Fruit fly (Drosophila melanogaster): Measurements from ENCODE around the gene CG5131.
A peak's percentile ranks its signal among the peaks of the same experiment; 100 is the strongest.

Gene CG5131

dm6 chr2L:17533794-17534193 is 49.5 kb downstream of the CG5131 start (continued):
- TF ChIP-seq Oaz (GFP tag; IDR thresholded peaks at IDR 0.05) (no peak), tll (GFP tag; optimal IDR thresholded peaks at IDR 0.05) (no peak), CG2678 (tag; optimal IDR thresholded peaks at IDR 0.05) (peak; percentile 15), Hmr (GFP tag; optimal IDR thresholded peaks at IDR 0.05) (peak; percentile 14), Ptx1 (GFP tag; IDR thresholded peaks at IDR 0.05) (no peak), btn (GFP tag; optimal IDR thresholded peaks at IDR 0.05) (no peak)
